Worm (Caenorhabditis elegans) whole organism, L4 larva: ENCODE data around the gene Y39E4A.1.

Experiments
- D1046.2 ChIP-seq: fragments of 200-800 bp; sonication (Bioruptor generic); IDR thresholded peaks from 2 replicates; pipeline ENCODE4 v1.3.6; 2022; ENCODE audit warnings: missing genetic modification characterization, missing compliant biosample characterization
- F26F4.8 ChIP-seq: fragments of 200-800 bp; sonication (Bioruptor generic); conservative IDR thresholded peaks from 2 replicates; pipeline ENCODE4 v1.3.6; 2022; ENCODE audit warnings: missing genetic modification characterization, missing compliant biosample characterization
- F37D6.2 ChIP-seq: sonication (generic microtip); optimal IDR thresholded peaks from 2 replicates; lab custom pipeline; 2016; ENCODE audit warnings: mild to moderate bottlenecking, missing genetic modification characterization, missing compliant biosample characterization
- F44E2.7 ChIP-seq: fragments of 200-800 bp; sonication (Bioruptor generic); IDR thresholded peaks from 2 replicates; pipeline ENCODE4 v2.1.2; 2022; ENCODE audit warnings: missing genetic modification characterization, missing compliant biosample characterization
- F49E8.2 ChIP-seq: sonication (generic microtip); optimal IDR thresholded peaks from 2 replicates; lab custom pipeline; 2016; ENCODE audit warnings: missing compliant biosample characterization, mild to moderate bottlenecking, missing genetic modification characterization, borderline replicate concordance
- T20F7.1 ChIP-seq: fragments of 200-800 bp; sonication (Bioruptor generic); optimal IDR thresholded peaks from 2 replicates; lab custom pipeline; 2018; ENCODE audit warnings: mild to moderate bottlenecking, missing genetic modification characterization, missing compliant biosample characterization
- T26A8.4 ChIP-seq: fragments of 200-800 bp; sonication (Bioruptor generic); IDR thresholded peaks from 2 replicates; pipeline ENCODE4 v1.3.6; 2022; ENCODE audit warnings: missing genetic modification characterization, missing compliant biosample characterization
- Y105C5A.15 ChIP-seq: fragments of 200-800 bp; sonication (Bioruptor generic); IDR thresholded peaks from 2 replicates; pipeline ENCODE4 v1.3.6; 2022; ENCODE audit warnings: missing genetic modification characterization, missing compliant biosample characterization
- Y48G9A.11 ChIP-seq: fragments of 200-800 bp; sonication (Bioruptor generic); IDR thresholded peaks from 2 replicates; pipeline ENCODE4 v1.3.6; 2022; ENCODE audit warnings: missing genetic modification reagents, missing genetic modification characterization, missing compliant biosample characterization
- Y5F2A.4 ChIP-seq: fragments of 200-800 bp; sonication (Bioruptor generic); optimal IDR thresholded peaks from 2 replicates; lab custom pipeline; 2018; ENCODE audit warnings: mild to moderate bottlenecking, missing genetic modification characterization, missing compliant biosample characterization
- Y75B8A.6 ChIP-seq: fragments of 200-800 bp; sonication (Bioruptor generic); IDR thresholded peaks from 2 replicates; pipeline ENCODE4 v1.3.6; 2022; ENCODE audit warnings: missing genetic modification reagents, missing genetic modification characterization, missing compliant biosample characterization
- ZK337.2 ChIP-seq: fragments of 200-800 bp; sonication (Bioruptor generic); IDR thresholded peaks from 2 replicates; pipeline ENCODE4 v1.3.6; 2022; ENCODE audit warnings: missing genetic modification reagents, missing genetic modification characterization, missing compliant biosample characterization
- ZK546.5 ChIP-seq, 2 experiments: sonication (generic microtip); optimal IDR thresholded peaks; 2 replicates each; lab custom pipeline; 2017; ENCODE audit warnings: missing biosample characterization in 2 of 2, missing genetic modification characterization in 2 of 2
- aha-1 ChIP-seq: fragments of 150-350 bp; peaks from one replicate; lab custom pipeline; 2014; ENCODE audit warnings: missing biosample characterization, missing genetic modification characterization
- ama-1 ChIP-seq: fragments of 150-350 bp; optimal IDR thresholded peaks from 2 replicates; lab custom pipeline; 2014; ENCODE audit warnings: inconsistent platforms, mixed read lengths
- ceh-32 ChIP-seq: sonication (generic microtip); optimal IDR thresholded peaks from 2 replicates; lab custom pipeline; 2016; ENCODE audit warnings: mild to moderate bottlenecking, missing genetic modification characterization, missing compliant biosample characterization; ENCODE audit not compliant: poor library complexity
- ceh-82 ChIP-seq: sonication (generic microtip); optimal IDR thresholded peaks from 2 replicates; lab custom pipeline; 2017; ENCODE audit warnings: missing biosample characterization, missing genetic modification characterization
- ces-1 ChIP-seq: fragments of 150-350 bp; sonication (generic microtip); optimal IDR thresholded peaks from 4 replicates; lab custom pipeline; 2014; ENCODE audit warnings: missing biosample characterization, missing genetic modification reagents, missing genetic modification characterization
- dmd-6 ChIP-seq: fragments of 200-800 bp; sonication (Bioruptor generic); IDR thresholded peaks from 2 replicates; pipeline ENCODE4 v1.3.6; 2022; ENCODE audit warnings: missing genetic modification reagents, missing genetic modification characterization, missing compliant biosample characterization
- dmd-8 ChIP-seq: fragments of 200-800 bp; sonication (Bioruptor generic); IDR thresholded peaks from 2 replicates; pipeline ENCODE4 v1.3.6; 2022; ENCODE audit warnings: missing genetic modification characterization, missing compliant biosample characterization
- dmd-9 ChIP-seq: fragments of 200-800 bp; sonication (Bioruptor generic); IDR thresholded peaks from 2 replicates; pipeline ENCODE4 v1.3.6; 2022; ENCODE audit warnings: missing genetic modification reagents, missing genetic modification characterization, missing compliant biosample characterization
- dpl-1 ChIP-seq: fragments of 150-350 bp; optimal IDR thresholded peaks from 2 replicates; lab custom pipeline; 2014; ENCODE audit warnings: missing biosample characterization, missing genetic modification reagents, missing genetic modification characterization
- duxl-1 ChIP-seq: sonication (generic microtip); optimal IDR thresholded peaks from 2 replicates; lab custom pipeline; 2016; ENCODE audit warnings: mild to moderate bottlenecking, missing genetic modification characterization, moderate library complexity, missing compliant biosample characterization; ENCODE audit not compliant: poor library complexity
- egl-27 ChIP-seq: sonication (generic microtip); optimal IDR thresholded peaks from 3 replicates; lab custom pipeline; 2017; ENCODE audit warnings: missing biosample characterization, missing genetic modification reagents, missing genetic modification characterization
- egl-43 ChIP-seq: fragments of 200-800 bp; sonication (Bioruptor generic); IDR thresholded peaks from 2 replicates; pipeline ENCODE4 v1.3.6; 2022; ENCODE audit warnings: missing genetic modification reagents, missing genetic modification characterization, missing compliant biosample characterization
- hif-1 ChIP-seq, 2 experiments: sonication (generic microtip); optimal IDR thresholded peaks; 2 replicates each; lab custom pipeline; 2016 to 2017; ENCODE audit warnings: missing compliant biosample characterization in 2 of 2, missing genetic modification characterization in 2 of 2, missing genetic modification reagents in 2 of 2, missing genotype in 2 of 2, mild to moderate bottlenecking in 1 of 2
- hmg-1.1 ChIP-seq: fragments of 200-800 bp; sonication (Bioruptor generic); IDR thresholded peaks from 2 replicates; pipeline ENCODE4 v1.3.6; 2022; ENCODE audit warnings: missing genetic modification reagents, missing genetic modification characterization, missing compliant biosample characterization
- lin-15B ChIP-seq: fragments of 150-350 bp; sonication (generic microtip); optimal IDR thresholded peaks from 3 replicates; lab custom pipeline; 2014; ENCODE audit warnings: missing biosample characterization, missing genetic modification characterization
- lin-29 ChIP-seq: fragments of 200-800 bp; sonication (Bioruptor generic); IDR thresholded peaks from 2 replicates; pipeline ENCODE4 v1.3.6; 2022; ENCODE audit warnings: missing genetic modification reagents, missing genetic modification characterization, missing compliant biosample characterization
- lsy-2 ChIP-seq, 2 experiments: fragments of 150-350 bp in 1 of 2; sonication (generic microtip) in 1 of 2; optimal IDR thresholded peaks; 2 replicates each; lab custom pipeline; 2014 to 2017; ENCODE audit warnings: missing biosample characterization in 2 of 2, missing genetic modification characterization in 2 of 2
- madf-5 ChIP-seq, 2 experiments: fragments of 200-800 bp; sonication (Bioruptor generic); IDR thresholded peaks; 2 replicates each; pipeline ENCODE4 v1.3.6; 2022; ENCODE audit warnings: missing compliant biosample characterization in 2 of 2, missing genetic modification characterization in 2 of 2
- mep-1 ChIP-seq: fragments of 150-350 bp; sonication (generic microtip); optimal IDR thresholded peaks from 3 replicates; lab custom pipeline; 2014; ENCODE audit warnings: missing biosample characterization, missing genetic modification characterization
- mes-2 ChIP-seq: sonication (generic microtip); optimal IDR thresholded peaks from 2 replicates; lab custom pipeline; 2016; ENCODE audit warnings: missing genotype, mild to moderate bottlenecking, missing genetic modification characterization, missing compliant biosample characterization; ENCODE audit not compliant: poor library complexity, severe bottlenecking
- mxl-2 ChIP-seq: fragments of 200-800 bp; sonication (Bioruptor generic); conservative IDR thresholded peaks from 2 replicates; pipeline ENCODE4 v1.3.6; 2022; ENCODE audit warnings: missing genetic modification reagents, missing genetic modification characterization, missing compliant biosample characterization
- nhr-111 ChIP-seq: fragments of 200-800 bp; sonication (Bioruptor generic); optimal IDR thresholded peaks from 2 replicates; lab custom pipeline; 2018; ENCODE audit warnings: mild to moderate bottlenecking, missing genetic modification characterization, missing compliant biosample characterization
- nhr-25 ChIP-seq: sonication (generic microtip); optimal IDR thresholded peaks from 2 replicates; lab custom pipeline; 2017; ENCODE audit warnings: missing genetic modification characterization, mild to moderate bottlenecking, missing compliant biosample characterization, antibody characterized with exemption, moderate library complexity, borderline replicate concordance; ENCODE audit not compliant: insufficient read depth
- nhr-42 ChIP-seq: fragments of 200-800 bp; sonication (Bioruptor generic); IDR thresholded peaks from 2 replicates; pipeline ENCODE4 v1.3.6; 2022; ENCODE audit warnings: missing genetic modification characterization, missing compliant biosample characterization
- nhr-48 ChIP-seq: sonication (generic microtip); optimal IDR thresholded peaks from 2 replicates; lab custom pipeline; 2016; ENCODE audit warnings: mild to moderate bottlenecking, missing genetic modification characterization, missing compliant biosample characterization
- nhr-76 ChIP-seq: fragments of 150-350 bp; optimal IDR thresholded peaks from 2 replicates; lab custom pipeline; 2014; ENCODE audit warnings: missing biosample characterization, missing genetic modification characterization
- pha-4 ChIP-seq, 2 experiments: fragments of 150-350 bp in 1 of 2; fragments of 200-800 bp in 1 of 2; sonication (Bioruptor generic) in 1 of 2; IDR thresholded peaks in 1 of 2; optimal IDR thresholded peaks in 1 of 2; 2 replicates each; pipeline versions ENCODE4 v1.3.6 to Lab custom; 2014 to 2022; ENCODE audit warnings: missing genetic modification characterization in 2 of 2, missing genetic modification reagents in 2 of 2, missing biosample characterization in 1 of 2, missing compliant biosample characterization in 1 of 2
- pqm-1 ChIP-seq: sonication (generic microtip); optimal IDR thresholded peaks from 2 replicates; lab custom pipeline; 2017; ENCODE audit warnings: missing biosample characterization, missing genetic modification characterization
- spr-3 ChIP-seq: fragments of 200-800 bp; sonication (Bioruptor generic); optimal IDR thresholded peaks from 2 replicates; lab custom pipeline; 2018; ENCODE audit warnings: mild to moderate bottlenecking, missing genetic modification characterization, missing compliant biosample characterization
- tag-97 ChIP-seq: fragments of 200-800 bp; sonication (Bioruptor generic); IDR thresholded peaks from 2 replicates; pipeline ENCODE4 v1.3.6; 2022; ENCODE audit warnings: missing genetic modification characterization, missing compliant biosample characterization
- unc-130 ChIP-seq: sonication (generic microtip); optimal IDR thresholded peaks from 2 replicates; lab custom pipeline; 2016; ENCODE audit warnings: missing genetic modification reagents, missing genetic modification characterization, missing compliant biosample characterization
- unc-39 ChIP-seq: sonication (generic microtip); optimal IDR thresholded peaks from 2 replicates; lab custom pipeline; 2017; ENCODE audit warnings: missing biosample characterization, missing genetic modification characterization
- vab-7 ChIP-seq: fragments of 200-800 bp; sonication (Bioruptor generic); IDR thresholded peaks from 2 replicates; pipeline ENCODE4 v1.3.6; 2022; ENCODE audit warnings: missing genetic modification reagents, missing genetic modification characterization, missing compliant biosample characterization
- zfp-2 ChIP-seq: sonication (generic microtip); optimal IDR thresholded peaks from 2 replicates; lab custom pipeline; 2016; ENCODE audit warnings: mild to moderate bottlenecking, missing genetic modification characterization, missing compliant biosample characterization
- zfp-3 ChIP-seq: fragments of 200-800 bp; sonication (Bioruptor generic); conservative IDR thresholded peaks from 2 replicates; pipeline ENCODE4 v1.3.6; 2022; ENCODE audit warnings: missing genetic modification reagents, missing genetic modification characterization, missing compliant biosample characterization
- zip-11 ChIP-seq: fragments of 200-800 bp; sonication (Bioruptor generic); IDR thresholded peaks from 2 replicates; pipeline ENCODE4 v1.3.6; 2022; ENCODE audit warnings: missing genetic modification characterization, missing compliant biosample characterization

Gene Y39E4A.1

ce11 chrIII:12904987-12905541 is 46.1 kb upstream of the Y39E4A.1 start, which contains the start of gene cox-5A (continued):
- TF ChIP-seq Y75B8A.6 (GFP tag; lab: Robert Waterston, UW) (peak; percentile 94), mxl-2 (peak; percentile 76; the same call in 1 of the 2 replicates), vab-7 (peak; percentile 97), mep-1 (tag; lab: Kevin White, UChicago) (peak; percentile 99), T26A8.4 (GFP tag; lab: Robert Waterston, UW) (peak; percentile 99), nhr-111 (GFP tag; lab: Kevin White, UChicago) (peak; percentile 63), nhr-48 (tag; lab: Kevin White, UChicago) (peak; percentile 95), pha-4 (GFP tag; IDR thresholded peaks at IDR 0.05; lab: Robert Waterston, UW) (peak; percentile 99), pha-4 (tag; optimal IDR thresholded peaks at IDR 0.05; lab: Kevin White, UChicago) (peak; percentile 99), lin-15B (tag; lab: Kevin White, UChicago) (peak; percentile 89), ama-1 (lab: Kevin White, UChicago) (peak; percentile 94), hif-1 (tag; optimal IDR thresholded peaks at IDR 0.05; lab: Kevin White, UChicago) (peak; percentile 85 to 96), F37D6.2 (tag; lab: Kevin White, UChicago) (peak; percentile 97), Y48G9A.11 (GFP tag; lab: Robert Waterston, UW) (peak; percentile 90), Y5F2A.4 (GFP tag; lab: Kevin White, UChicago) (peak; percentile 92), ZK546.5 (tag; optimal IDR thresholded peaks at IDR 0.05; lab: Kevin White, UChicago) (peak in 1 of 2 experiments; percentile 76), duxl-1 (peak; percentile 97), ces-1 (peak; percentile 89), hmg-1.1 (peak; percentile 100), ceh-32 (peak; percentile 85), zfp-3 (peak; percentile 99), dpl-1 (GFP tag; lab: Kevin White, UChicago) (peak; percentile 100), mes-2 (tag; lab: Kevin White, UChicago) (peak; percentile 98), dmd-9 (GFP tag; lab: Robert Waterston, UW) (peak; percentile 99), F26F4.8 (GFP tag; lab: Robert Waterston, UW) (no peak), ZK337.2 (GFP tag; lab: Robert Waterston, UW) (peak; percentile 77), unc-130 (GFP tag; lab: Kevin White, UChicago) (peak; percentile 95), egl-27 (tag; lab: Kevin White, UChicago) (no peak), dmd-8 (GFP tag; lab: Robert Waterston, UW) (no peak), nhr-42 (peak; percentile 98), Y105C5A.15 (peak; percentile 95), tag-97 (GFP tag; lab: Robert Waterston, UW) (0 out of 2 replicates have a peak, but pooled peaks have one; percentile 59), madf-5 (GFP tag; IDR thresholded peaks at IDR 0.05; lab: Robert Waterston, UW) (peak; percentile 72 to 74; a peak in 2 of 4 replicates), nhr-25 (tag; lab: Kevin White, UChicago) (peak; percentile 96), lsy-2 (tag; optimal IDR thresholded peaks at IDR 0.05; lab: Kevin White, UChicago) (peak; percentile 100), unc-39 (no peak), pqm-1 (tag; lab: Kevin White, UChicago) (peak; percentile 50), spr-3 (GFP tag; lab: Kevin White, UChicago) (peak; percentile 99), T20F7.1 (GFP tag; lab: Kevin White, UChicago) (no peak), zip-11 (GFP tag; lab: Robert Waterston, UW) (no peak), F44E2.7 (peak; percentile 92; the same call in 1 of the 2 replicates), ceh-82 (no peak), D1046.2 (GFP tag; lab: Robert Waterston, UW) (peak; percentile 92), egl-43 (GFP tag; lab: Robert Waterston, UW) (peak; percentile 97), dmd-6 (GFP tag; lab: Robert Waterston, UW) (peak; percentile 99), F49E8.2 (tag; lab: Kevin White, UChicago) (peak; percentile 92), aha-1 (tag; lab: Kevin White, UChicago) (peak; percentile 100), zfp-2 (tag; lab: Kevin White, UChicago) (peak; percentile 90), lin-29 (GFP tag; lab: Robert Waterston, UW) (peak; percentile 96), nhr-76 (tag; lab: Kevin White, UChicago) (peak; percentile 81)
